Worm (Caenorhabditis elegans) whole organism, mixed stage, embryonic: Measurements from ENCODE around the gene srh-4.

Experiments
- ceh-43 ChIP-seq: fragments of 200-800 bp; sonication (Bioruptor generic); optimal IDR thresholded peaks from 2 replicates; lab custom pipeline; 2018; ENCODE audit warnings: mild to moderate bottlenecking, missing genetic modification characterization, moderate library complexity, missing compliant biosample characterization
- pha-4 ChIP-seq: fragments of 150-350 bp; optimal IDR thresholded peaks from 2 replicates; lab custom pipeline; 2018; ENCODE audit warnings: missing biosample characterization, missing genetic modification reagents, missing genetic modification characterization
- snpc-4 ChIP-seq: fragments of 150-350 bp; optimal IDR thresholded peaks from 2 replicates; lab custom pipeline; 2014; ENCODE audit warnings: missing biosample characterization, missing genetic modification characterization
- unc-39 ChIP-seq: fragments of 150-350 bp; optimal IDR thresholded peaks from 2 replicates; lab custom pipeline; 2014; ENCODE audit warnings: missing biosample characterization, missing genetic modification characterization

ce11 chrV:3961235-3961634, 49.0 kb upstream of the srh-4 start, which contains the start of gene cyp-34A6:
- TF ChIP-seq ceh-43 (GFP tag; lab: Kevin White, UChicago): no peak
- no peak for TF ChIP-seq unc-39 (tag; lab: Kevin White, UChicago)
- TF ChIP-seq snpc-4: no peak
- TF ChIP-seq pha-4 (tag; lab: Kevin White, UChicago): no peak
